Fruit fly (Drosophila melanogaster) whole organism, embryonic: ENCODE results near the gene Or85a.

Experiments
- Atf-2 ChIP-seq: fragments of 200-800 bp; sonication (Bioruptor generic); optimal IDR thresholded peaks from 2 replicates; lab custom pipeline; 2016; ENCODE audit warnings: missing biosample characterization, missing genetic modification characterization
- CG10654 ChIP-seq: fragments of 200-800 bp; sonication (Bioruptor generic); optimal IDR thresholded peaks from 2 replicates; lab custom pipeline; 2016; ENCODE audit warnings: missing biosample characterization, missing genetic modification characterization
- CG12299 ChIP-seq: fragments of 200-800 bp; sonication (Bioruptor generic); optimal IDR thresholded peaks from 2 replicates; lab custom pipeline; 2018; ENCODE audit warnings: missing biosample characterization, mild to moderate bottlenecking, missing genetic modification characterization
- CG12769 ChIP-seq: fragments of 200-800 bp; sonication (Bioruptor generic); optimal IDR thresholded peaks from 2 replicates; lab custom pipeline; 2019; ENCODE audit warnings: missing biosample characterization, mild to moderate bottlenecking, missing genetic modification characterization, moderate library complexity
- CG13775 ChIP-seq: fragments of 200-800 bp; sonication (Bioruptor generic); optimal IDR thresholded peaks from 3 replicates; lab custom pipeline; 2017; ENCODE audit warnings: missing biosample characterization, mild to moderate bottlenecking, missing genetic modification characterization
- CG14667 ChIP-seq: fragments of 200-800 bp; sonication (Bioruptor generic); IDR thresholded peaks from 2 replicates; pipeline ENCODE4 v1.3.6; 2022; ENCODE audit warnings: missing biosample characterization, missing genetic modification characterization
- CG14965 ChIP-seq: fragments of 200-800 bp; sonication (Bioruptor generic); optimal IDR thresholded peaks from 2 replicates; lab custom pipeline; 2016; ENCODE audit warnings: missing biosample characterization, missing genetic modification characterization, borderline replicate concordance
- CG17385 ChIP-seq: fragments of 200-800 bp; sonication (Bioruptor generic); optimal IDR thresholded peaks from 3 replicates; lab custom pipeline; 2018; ENCODE audit warnings: missing biosample characterization, mild to moderate bottlenecking, missing genetic modification characterization
- CG17568 ChIP-seq: fragments of 200-800 bp; sonication (Bioruptor generic); optimal IDR thresholded peaks from 2 replicates; lab custom pipeline; 2018; ENCODE audit warnings: missing biosample characterization, mild to moderate bottlenecking, missing genetic modification characterization, moderate library complexity
- CG17912 ChIP-seq: fragments of 200-800 bp; sonication (Bioruptor generic); optimal IDR thresholded peaks from 2 replicates; lab custom pipeline; 2018; ENCODE audit warnings: missing biosample characterization, mild to moderate bottlenecking, missing genetic modification characterization
- CG1832 ChIP-seq: fragments of 200-800 bp; sonication (Bioruptor generic); optimal IDR thresholded peaks from 2 replicates; lab custom pipeline; 2017; ENCODE audit warnings: missing biosample characterization, mild to moderate bottlenecking, missing genetic modification characterization, inconsistent platforms
- CG18599 ChIP-seq: fragments of 200-800 bp; sonication (Bioruptor generic); optimal IDR thresholded peaks from 3 replicates; lab custom pipeline; 2017; ENCODE audit warnings: missing biosample characterization, missing genetic modification characterization, mild to moderate bottlenecking, moderate library complexity, missing genetic modification reagents
- CG34376 ChIP-seq: fragments of 200-800 bp; sonication (Bioruptor generic); optimal IDR thresholded peaks from 2 replicates; lab custom pipeline; 2018; ENCODE audit warnings: missing biosample characterization, mild to moderate bottlenecking, missing genetic modification characterization
- CG3838 ChIP-seq: fragments of 200-800 bp; sonication (Bioruptor generic); optimal IDR thresholded peaks from 3 replicates; lab custom pipeline; 2016; ENCODE audit warnings: missing biosample characterization, missing genetic modification characterization
- CG43689 ChIP-seq: fragments of 200-800 bp; sonication (Bioruptor generic); IDR thresholded peaks from 2 replicates; pipeline ENCODE4 v1.3.6; 2022; ENCODE audit warnings: missing biosample characterization, missing genetic modification characterization
- CG7928 ChIP-seq: fragments of 200-800 bp; sonication (Bioruptor generic); optimal IDR thresholded peaks from 2 replicates; lab custom pipeline; 2017; ENCODE audit warnings: missing biosample characterization, mild to moderate bottlenecking, missing genetic modification characterization
- Dfd ChIP-seq, 2 experiments: fragments of >200 bp; optimal IDR thresholded peaks; 2 replicates each; lab custom pipeline; 2017; ENCODE audit warnings: missing biosample characterization in 2 of 2, missing genetic modification characterization in 2 of 2
- Dip2 ChIP-seq: fragments of 200-800 bp; sonication (Bioruptor generic); IDR thresholded peaks from 2 replicates; pipeline ENCODE4 v1.3.6; 2022; ENCODE audit warnings: missing biosample characterization, missing genetic modification characterization
- E2f1 ChIP-seq: fragments of 200-800 bp; sonication (Bioruptor generic); IDR thresholded peaks from 2 replicates; pipeline ENCODE4 v1.3.6; 2022; ENCODE audit warnings: missing biosample characterization, missing genetic modification characterization
- GATAe ChIP-seq: fragments of 200-800 bp; sonication (Bioruptor generic); conservative IDR thresholded peaks from 2 replicates; pipeline ENCODE4 v1.3.6; 2022; ENCODE audit warnings: missing biosample characterization, missing genetic modification characterization
- Hr3 ChIP-seq: fragments of 200-800 bp; sonication (Bioruptor generic); optimal IDR thresholded peaks from 3 replicates; lab custom pipeline; 2016; ENCODE audit warnings: missing biosample characterization, missing genetic modification characterization
- Lim3 ChIP-seq: fragments of 200-800 bp; sonication (Bioruptor generic); IDR thresholded peaks from 2 replicates; pipeline ENCODE4 v1.3.6; 2022; ENCODE audit warnings: missing biosample characterization, missing genetic modification characterization
- Max ChIP-seq: fragments of 200-800 bp; sonication (Bioruptor generic); optimal IDR thresholded peaks from 2 replicates; lab custom pipeline; 2016; ENCODE audit warnings: missing biosample characterization, mild to moderate bottlenecking, missing genetic modification characterization
- Mrtf ChIP-seq: fragments of 200-800 bp; sonication (Bioruptor generic); IDR thresholded peaks from 3 replicates; pipeline ENCODE4 v1.3.6; 2022; ENCODE audit warnings: missing biosample characterization, missing genetic modification characterization
- Oli ChIP-seq: fragments of 200-800 bp; sonication (Bioruptor generic); optimal IDR thresholded peaks from 2 replicates; lab custom pipeline; 2018; ENCODE audit warnings: missing biosample characterization, mild to moderate bottlenecking, missing genetic modification characterization, moderate library complexity
- Sox100B ChIP-seq: fragments of 200-800 bp; sonication (Bioruptor generic); optimal IDR thresholded peaks from 3 replicates; lab custom pipeline; 2018; ENCODE audit warnings: missing biosample characterization, mild to moderate bottlenecking, missing genetic modification characterization
- Spps ChIP-seq: fragments of 200-800 bp; sonication (Bioruptor generic); optimal IDR thresholded peaks from 2 replicates; lab custom pipeline; 2018; ENCODE audit warnings: missing biosample characterization, mild to moderate bottlenecking, missing genetic modification characterization
- Xbp1 ChIP-seq: fragments of 200-800 bp; sonication (Bioruptor generic); optimal IDR thresholded peaks from 3 replicates; lab custom pipeline; 2016; ENCODE audit warnings: missing biosample characterization, mild to moderate bottlenecking, missing genetic modification characterization
- bsh ChIP-seq, 2 experiments: fragments of 200-800 bp; sonication (Bioruptor generic); optimal IDR thresholded peaks; 2 replicates each; lab custom pipeline; 2017 to 2018; ENCODE audit warnings: mild to moderate bottlenecking in 2 of 2, missing biosample characterization in 2 of 2, missing genetic modification characterization in 2 of 2, moderate library complexity in 1 of 2
- cad ChIP-seq: fragments of >200 bp; optimal IDR thresholded peaks from 2 replicates; lab custom pipeline; 2017; ENCODE audit warnings: missing biosample characterization, missing genetic modification characterization
- chm ChIP-seq: fragments of 200-800 bp; sonication (Bioruptor generic); IDR thresholded peaks from 2 replicates; pipeline ENCODE4 v1.3.6; 2022; ENCODE audit warnings: missing biosample characterization, missing genetic modification characterization
- crp ChIP-seq, 2 experiments: fragments of 200-800 bp; sonication (Bioruptor generic); optimal IDR thresholded peaks; 2 replicates in 1 of 2; 3 replicates in 1 of 2; lab custom pipeline; 2017; ENCODE audit warnings: missing biosample characterization in 2 of 2, missing genetic modification characterization in 2 of 2, mild to moderate bottlenecking in 1 of 2, moderate library complexity in 1 of 2
- cwo ChIP-seq: fragments of 200-800 bp; sonication (Bioruptor generic); optimal IDR thresholded peaks from 3 replicates; lab custom pipeline; 2017; ENCODE audit warnings: missing biosample characterization, missing genetic modification characterization, mild to moderate bottlenecking, moderate library complexity, missing genetic modification reagents
- fd3F ChIP-seq: fragments of 200-800 bp; sonication (Bioruptor generic); optimal IDR thresholded peaks from 2 replicates; lab custom pipeline; 2018; ENCODE audit warnings: missing biosample characterization, mild to moderate bottlenecking, missing genetic modification characterization, moderate library complexity
- gce ChIP-seq: fragments of 200-800 bp; sonication (Bioruptor generic); IDR thresholded peaks from 3 replicates; pipeline ENCODE4 v1.3.6; 2022; ENCODE audit warnings: missing biosample characterization, missing genetic modification characterization
- gcm2 ChIP-seq: fragments of 200-800 bp; sonication (Bioruptor generic); optimal IDR thresholded peaks from 2 replicates; lab custom pipeline; 2016; ENCODE audit warnings: missing biosample characterization, missing genetic modification characterization
- hkb ChIP-seq, 2 experiments: fragments of 200-800 bp in 1 of 2; fragments of >200 bp in 1 of 2; sonication (Bioruptor generic) in 1 of 2; IDR thresholded peaks in 1 of 2; optimal IDR thresholded peaks in 1 of 2; 2 replicates each; pipeline versions ENCODE4 v1.3.6 to Lab custom; 2017 to 2022; ENCODE audit warnings: missing biosample characterization in 1 of 2, missing genetic modification characterization in 1 of 2
- ind ChIP-seq: fragments of 200-800 bp; sonication (Bioruptor generic); optimal IDR thresholded peaks from 3 replicates; lab custom pipeline; 2016; ENCODE audit warnings: missing biosample characterization, missing genetic modification characterization
- lab ChIP-seq: fragments of 200-800 bp; sonication (Bioruptor generic); optimal IDR thresholded peaks from 3 replicates; lab custom pipeline; 2017; ENCODE audit warnings: missing biosample characterization, missing genetic modification characterization, mild to moderate bottlenecking, moderate library complexity, missing genetic modification reagents
- nom ChIP-seq: fragments of 200-800 bp; sonication (Bioruptor generic); optimal IDR thresholded peaks from 2 replicates; lab custom pipeline; 2017; ENCODE audit warnings: missing biosample characterization, missing genetic modification characterization, mild to moderate bottlenecking, moderate library complexity, missing genetic modification reagents
- otp ChIP-seq: fragments of 200-800 bp; sonication (Bioruptor generic); IDR thresholded peaks from 3 replicates; pipeline ENCODE4, ENCODE4 v1.3.6; 2022; ENCODE audit warnings: missing biosample characterization, missing genetic modification characterization
- pb ChIP-seq: fragments of 200-800 bp; sonication (Bioruptor generic); optimal IDR thresholded peaks from 3 replicates; lab custom pipeline; 2016; ENCODE audit warnings: missing biosample characterization, missing genetic modification characterization
- psq ChIP-seq: fragments of 200-800 bp; sonication (Bioruptor generic); optimal IDR thresholded peaks from 2 replicates; lab custom pipeline; 2017; ENCODE audit warnings: missing biosample characterization, missing genetic modification characterization
- schlank ChIP-seq: fragments of 200-800 bp; sonication (Bioruptor generic); optimal IDR thresholded peaks from 2 replicates; lab custom pipeline; 2018; ENCODE audit warnings: missing biosample characterization, mild to moderate bottlenecking, missing genetic modification characterization
- sens-2 ChIP-seq: fragments of 200-800 bp; sonication (Bioruptor generic); IDR thresholded peaks from 2 replicates; pipeline ENCODE4 v1.3.6; 2022; ENCODE audit warnings: missing biosample characterization, missing genetic modification characterization
- sim ChIP-seq: fragments of 200-800 bp; sonication (Bioruptor generic); IDR thresholded peaks from 2 replicates; pipeline ENCODE4 v1.3.6; 2022; ENCODE audit warnings: missing biosample characterization, missing genetic modification characterization
- sug ChIP-seq: fragments of 200-800 bp; optimal IDR thresholded peaks from 2 replicates; lab custom pipeline; 2019; ENCODE audit warnings: missing biosample characterization, mild to moderate bottlenecking, missing genetic modification characterization, moderate library complexity
- tin ChIP-seq: fragments of 200-800 bp; sonication (Bioruptor generic); optimal IDR thresholded peaks from 3 replicates; lab custom pipeline; 2016; ENCODE audit warnings: missing biosample characterization, missing genetic modification characterization
- yki ChIP-seq: fragments of >200 bp; optimal IDR thresholded peaks from 3 replicates; lab custom pipeline; 2018

Or85a gene

DNA sequence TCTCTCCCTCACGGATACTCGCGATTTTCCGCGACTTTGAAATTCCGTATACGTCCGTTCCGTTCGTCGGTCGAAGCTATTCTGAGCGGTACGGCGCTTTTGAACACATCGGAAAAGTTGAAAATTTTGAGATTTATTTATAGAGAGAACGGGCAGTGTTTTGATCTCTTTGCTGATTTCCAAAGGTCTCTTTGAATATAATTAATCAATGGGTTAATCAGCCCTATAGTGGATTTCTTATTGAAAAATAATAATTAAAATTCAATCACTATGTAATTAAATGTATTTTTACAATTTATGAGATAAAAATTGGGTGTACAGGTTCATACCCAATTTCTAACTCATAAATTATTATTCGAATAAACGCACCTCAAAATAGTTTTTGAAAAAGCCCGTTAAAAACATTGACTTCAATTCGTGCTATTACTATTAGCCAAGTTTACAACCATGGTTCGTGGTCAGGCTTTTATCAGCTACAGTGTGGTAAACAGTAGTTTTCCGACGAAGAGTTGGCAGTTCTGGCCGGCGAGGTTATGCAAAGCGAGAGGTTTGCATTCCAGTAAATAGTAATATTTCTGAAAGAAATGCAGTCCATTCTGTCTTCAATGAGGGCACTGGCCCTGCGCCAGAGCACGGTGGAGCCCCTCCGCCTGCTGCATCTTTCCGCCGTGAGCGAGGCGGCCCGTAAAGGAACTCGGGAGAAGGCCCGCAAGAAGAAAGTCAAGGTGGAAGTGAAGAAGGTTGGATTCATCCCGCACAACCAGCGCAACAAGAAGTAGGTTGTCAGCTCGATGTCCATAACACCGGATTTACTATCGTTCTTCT is 20.4 kb upstream of the Or85a start, which contains the start of the genes CG9626 and mRpL1 (continued):
- TF ChIP-seq CG14667 (GFP tag; lab: Robert Waterston, UW), result no peak
- TF ChIP-seq crp (GFP tag; optimal IDR thresholded peaks at IDR 0.05; lab: Kevin White, UChicago), result peak in 1 of 2 experiments; percentile 16
- no peak for TF ChIP-seq Atf-2 (GFP tag; lab: Kevin White, UChicago)
- no peak for TF ChIP-seq Sox100B (GFP tag; lab: Kevin White, UChicago)
- no peak for TF ChIP-seq E2f1
- no peak for TF ChIP-seq Oli (tag; lab: Kevin White, UChicago)
- TF ChIP-seq Mrtf (GFP tag; lab: Robert Waterston, UW), result no peak
- TF ChIP-seq otp, result no peak
- TF ChIP-seq Dip2 (GFP tag; lab: Robert Waterston, UW), result no peak
- TF ChIP-seq sim (GFP tag; lab: Robert Waterston, UW), result no peak
- no peak for TF ChIP-seq nom
- no peak for TF ChIP-seq CG17568 (GFP tag; lab: Kevin White, UChicago)
- TF ChIP-seq CG7928 (GFP tag; lab: Kevin White, UChicago), result peak; percentile 19
- peak; percentile 20 for TF ChIP-seq Xbp1 (GFP tag; lab: Kevin White, UChicago)
- TF ChIP-seq CG13775, result no peak
- no peak for TF ChIP-seq CG1832 (GFP tag; lab: Kevin White, UChicago)
- no peak for TF ChIP-seq cad (GFP tag; lab: Kevin White, UChicago)
- peak; percentile 22 for TF ChIP-seq CG17912 (GFP tag; lab: Kevin White, UChicago)
- no peak for TF ChIP-seq CG14965 (GFP tag; lab: Kevin White, UChicago)
- TF ChIP-seq cwo, result no peak
- TF ChIP-seq chm (GFP tag; lab: Robert Waterston, UW), result no peak
- no peak for TF ChIP-seq CG17385 (GFP tag; lab: Kevin White, UChicago)
- peak; percentile 46 for TF ChIP-seq sug (tag; lab: Kevin White, UChicago)
- no peak for TF ChIP-seq sens-2 (GFP tag; lab: Robert Waterston, UW)
- TF ChIP-seq fd3F, result no peak
- TF ChIP-seq Lim3 (GFP tag; lab: Robert Waterston, UW), result no peak
- TF ChIP-seq Max (GFP tag; lab: Kevin White, UChicago), result peak; percentile 8
- TF ChIP-seq Dfd (GFP tag; optimal IDR thresholded peaks at IDR 0.05; lab: Kevin White, UChicago), result no peak
- no peak for TF ChIP-seq schlank (tag; lab: Kevin White, UChicago)
- peak; percentile 70; the same call in 1 of the 2 replicates for TF ChIP-seq GATAe (GFP tag; lab: Robert Waterston, UW)
- TF ChIP-seq CG10654 (GFP tag; lab: Kevin White, UChicago), result no peak
- no peak for TF ChIP-seq CG3838 (GFP tag; lab: Kevin White, UChicago)
- TF ChIP-seq Hr3 (GFP tag; lab: Kevin White, UChicago), result no peak
- TF ChIP-seq pb (GFP tag; lab: Kevin White, UChicago), result no peak
- no peak for TF ChIP-seq gcm2
- no peak for TF ChIP-seq gce (GFP tag; lab: Robert Waterston, UW)
- no peak for TF ChIP-seq psq
- TF ChIP-seq CG43689 (GFP tag; lab: Robert Waterston, UW), result no peak
- TF ChIP-seq tin (GFP tag; lab: Kevin White, UChicago), result no peak
- TF ChIP-seq lab (GFP tag; lab: Kevin White, UChicago), result no peak
- TF ChIP-seq Spps (tag; lab: Kevin White, UChicago), result no peak
- no peak for TF ChIP-seq hkb (optimal IDR thresholded peaks at IDR 0.05; lab: Kevin White, UChicago)
- no peak for TF ChIP-seq hkb (GFP tag; IDR thresholded peaks at IDR 0.05; lab: Robert Waterston, UW)
- TF ChIP-seq ind (GFP tag; lab: Kevin White, UChicago), result no peak
- peak; percentile 41 for TF ChIP-seq CG12769 (tag; lab: Kevin White, UChicago)
- TF ChIP-seq CG34376 (GFP tag; lab: Kevin White, UChicago), result no peak
- no peak for TF ChIP-seq CG18599 (GFP tag; lab: Kevin White, UChicago)
- TF ChIP-seq bsh (GFP tag; optimal IDR thresholded peaks at IDR 0.05; lab: Kevin White, UChicago), result no peak
- TF ChIP-seq yki (lab: Kevin White, UChicago), result no peak
- no peak for TF ChIP-seq CG12299 (tag; lab: Kevin White, UChicago)
